Fruit fly (Drosophila melanogaster): ENCODE measurements around the gene Dus4.
A peak's percentile ranks its signal among the peaks of the same experiment; 100 is the strongest.

Gene Dus4

DNA sequence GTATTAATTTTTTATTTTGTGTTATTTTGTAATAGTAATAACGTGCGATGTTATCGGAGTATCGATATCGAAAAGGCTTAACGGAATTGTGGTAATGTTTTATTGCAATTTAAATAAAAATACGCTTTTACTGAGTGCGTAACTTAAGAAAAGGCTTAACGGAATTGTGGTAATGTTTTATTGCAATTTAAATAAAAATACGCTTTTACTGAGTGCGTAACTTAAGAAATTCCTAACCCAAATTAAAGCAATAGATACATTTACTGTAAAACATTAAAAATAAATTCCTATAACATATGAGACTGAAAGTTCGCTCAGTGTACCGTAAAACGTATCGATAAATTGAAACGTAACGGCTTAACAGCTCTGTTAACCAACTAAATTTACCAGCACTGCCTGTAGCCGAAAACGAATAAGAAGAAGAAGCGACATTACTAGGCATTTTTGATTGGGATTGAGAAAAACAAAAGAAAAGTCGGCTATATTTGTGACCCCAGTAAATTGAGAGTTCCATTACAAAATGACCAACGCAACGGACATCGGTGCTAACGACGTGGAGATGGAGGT, 11.5 kb upstream of the Dus4 start, which contains the start of gene Rpn3 (continued):
- TF ChIP-seq HmgD (GFP tag; optimal IDR thresholded peaks at IDR 0.05) (peak; percentile 67), CG7271 (tag; optimal IDR thresholded peaks at IDR 0.05) (peak; percentile 63), lbe (GFP tag; optimal IDR thresholded peaks at IDR 0.05) (peak; percentile 86), sqz (GFP tag; optimal IDR thresholded peaks at IDR 0.05) (no peak), MTF-1 (GFP tag; optimal IDR thresholded peaks at IDR 0.05; ENCODE audit: borderline replicate concordance) (no peak), BtbVII (GFP tag; optimal IDR thresholded peaks at IDR 0.05) (peak; percentile 38), CG4404 (GFP tag; IDR thresholded peaks at IDR 0.05) (peak; percentile 60), exex (tag; optimal IDR thresholded peaks at IDR 0.05) (no peak), BEAF-32 (GFP tag; optimal IDR thresholded peaks at IDR 0.05) (peak; percentile 70), CG7556 (GFP tag; optimal IDR thresholded peaks at IDR 0.05) (peak; percentile 78), Dll (GFP tag; IDR thresholded peaks at IDR 0.05; ENCODE audit: partially characterized antibody) (peak; percentile 74), Chrac-16 (GFP tag; optimal IDR thresholded peaks at IDR 0.05) (peak; percentile 88), h (optimal IDR thresholded peaks at IDR 0.05) (no peak), CG12744 (GFP tag; optimal IDR thresholded peaks at IDR 0.05) (peak; percentile 70), hbn (GFP tag; IDR thresholded peaks at IDR 0.05; ENCODE audit: partially characterized antibody) (peak; percentile 64), bowl (GFP tag; IDR thresholded peaks at IDR 0.05) (no peak), HHEX (GFP tag; optimal IDR thresholded peaks at IDR 0.05) (peak; percentile 56), Hr39 (optimal IDR thresholded peaks at IDR 0.05) (no peak), CG9727 (GFP tag; optimal IDR thresholded peaks at IDR 0.05) (peak; percentile 82), prd (optimal IDR thresholded peaks at IDR 0.05) (no peak), prd (GFP tag; IDR thresholded peaks at IDR 0.05) (peak; percentile 92), PHDP (tag; optimal IDR thresholded peaks at IDR 0.05) (peak; percentile 83), CG9876 (GFP tag; optimal IDR thresholded peaks at IDR 0.05) (peak; percentile 64), CG18599 (GFP tag; optimal IDR thresholded peaks at IDR 0.05) (peak; percentile 81), CG12299 (tag; optimal IDR thresholded peaks at IDR 0.05) (peak; percentile 68), Sry-δ (GFP tag; optimal IDR thresholded peaks at IDR 0.05) (peak; percentile 65), Neu2 (GFP tag; optimal IDR thresholded peaks at IDR 0.05; ENCODE audit: borderline replicate concordance) (no peak), H15 (GFP tag; IDR thresholded peaks at IDR 0.05) (peak; percentile 87), Usf (GFP tag; optimal IDR thresholded peaks at IDR 0.05) (peak; percentile 38), Lpt (GFP tag; optimal IDR thresholded peaks at IDR 0.05) (no peak), CG18619 (GFP tag; optimal IDR thresholded peaks at IDR 0.05) (peak; percentile 61), Camta (GFP tag; optimal IDR thresholded peaks at IDR 0.05) (peak; percentile 74), her (GFP tag; optimal IDR thresholded peaks at IDR 0.05) (peak; percentile 62), Ets65A (GFP tag) (peak; percentile 93), CG11093 (GFP tag; IDR thresholded peaks at IDR 0.05) (peak; percentile 68; the same call in 2 of the 3 replicates), Hsf (GFP tag; optimal IDR thresholded peaks at IDR 0.05) (peak; percentile 92), run (tag; optimal IDR thresholded peaks at IDR 0.05) (peak; percentile 20), nerfin-2 (GFP tag; IDR thresholded peaks at IDR 0.05; ENCODE audit: partially characterized antibody) (peak; percentile 75), sim (GFP tag; IDR thresholded peaks at IDR 0.05) (0 out of 2 replicates have a peak, but pooled peaks have one; percentile 63), pfk (GFP tag; optimal IDR thresholded peaks at IDR 0.05) (no peak), Atf3 (GFP tag; optimal IDR thresholded peaks at IDR 0.05) (peak; percentile 76), Oli (tag; optimal IDR thresholded peaks at IDR 0.05) (peak; percentile 82), Dek (tag; optimal IDR thresholded peaks at IDR 0.05) (peak; percentile 75), Vsx1 (GFP tag; optimal IDR thresholded peaks at IDR 0.05) (no peak), Ssrp (tag; optimal IDR thresholded peaks at IDR 0.05) (peak; percentile 70), CG10366 (GFP tag; IDR thresholded peaks at IDR 0.05) (peak; percentile 84), Ravus (GFP tag; IDR thresholded peaks at IDR 0.05) (peak; percentile 55; the same call in 1 of the 2 replicates), CG5245 (GFP tag; optimal IDR thresholded peaks at IDR 0.05) (peak; percentile 62), dan (GFP tag; IDR thresholded peaks at IDR 0.05) (no peak), tna (GFP tag; IDR thresholded peaks at IDR 0.05; ENCODE audit: partially characterized antibody) (peak; percentile 61), HmgZ (tag; optimal IDR thresholded peaks at IDR 0.05) (peak; percentile 86)

Data from whole organism, embryonic.